Worm (Caenorhabditis elegans): ENCODE results near the gene pges-2.
A peak's percentile ranks its signal among the peaks of the same experiment; 100 is the strongest.

The pges-2 gene

DNA sequence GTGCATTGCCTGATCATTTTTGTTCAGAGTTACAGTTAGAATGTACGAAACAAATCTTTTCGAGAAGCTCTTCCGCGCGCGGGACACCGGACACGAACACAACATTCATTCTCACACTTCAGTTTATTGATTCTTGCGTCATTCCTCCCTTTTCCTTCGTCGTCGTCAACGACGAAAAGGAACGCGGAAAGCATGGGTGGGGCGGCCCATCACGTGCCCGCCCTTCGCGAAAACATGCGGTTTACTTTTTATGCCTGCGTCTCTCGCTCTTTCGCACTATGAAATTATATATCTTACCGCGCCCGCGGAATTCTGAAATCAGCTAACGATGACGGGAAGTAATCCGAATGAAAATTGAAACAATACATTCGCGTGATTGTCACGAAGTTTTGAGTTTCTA, 13.0 kb upstream of the pges-2 start (continued):
- TF ChIP-seq swsn-7 (tag; optimal IDR thresholded peaks at IDR 0.05) (peak; percentile 34), lir-3 (tag; optimal IDR thresholded peaks at IDR 0.05; ENCODE audit: poor library complexity) (no peak), unc-98 (GFP tag; IDR thresholded peaks at IDR 0.05) (no peak), skn-1 (tag; optimal IDR thresholded peaks at IDR 0.05) (no peak), ztf-4 (tag; optimal IDR thresholded peaks at IDR 0.05) (peak; percentile 36), nhr-12 (tag; optimal IDR thresholded peaks at IDR 0.05) (no peak), pqm-1 (tag; optimal IDR thresholded peaks at IDR 0.05) (no peak), lsy-2 (tag; optimal IDR thresholded peaks at IDR 0.05) (peak; percentile 12 to 28), xbp-1 (tag; optimal IDR thresholded peaks at IDR 0.05) (peak; percentile 12), lin-13 (GFP tag; optimal IDR thresholded peaks at IDR 0.05) (no peak), jun-1 (tag; optimal IDR thresholded peaks at IDR 0.05) (no peak), hlh-17 (GFP tag; optimal IDR thresholded peaks at IDR 0.05; ENCODE audit: borderline replicate concordance) (no peak), lin-35 (GFP tag; optimal IDR thresholded peaks at IDR 0.05) (peak; percentile 9 to 67), snpc-4 (tag; optimal IDR thresholded peaks at IDR 0.05) (no peak), ceh-90 (tag; optimal IDR thresholded peaks at IDR 0.05) (no peak), egl-13 (tag; optimal IDR thresholded peaks at IDR 0.05) (peak; percentile 40), mdl-1 (tag; optimal IDR thresholded peaks at IDR 0.05) (peak in 1 of 2 experiments; percentile 65), ama-1 (optimal IDR thresholded peaks at IDR 0.05) (no peak), C34B4.2 (tag; optimal IDR thresholded peaks at IDR 0.05) (no peak), F16B12.6 (tag; optimal IDR thresholded peaks at IDR 0.05) (no peak), pax-3 (tag; optimal IDR thresholded peaks at IDR 0.05) (peak; percentile 51), mep-1 (tag; optimal IDR thresholded peaks at IDR 0.05) (peak; percentile 65), dpl-1 (GFP tag; optimal IDR thresholded peaks at IDR 0.05) (peak; percentile 12 to 24 (median 16)), mef-2 (tag; optimal IDR thresholded peaks at IDR 0.05) (no peak), sox-4 (tag; optimal IDR thresholded peaks at IDR 0.05) (no peak), mab-9 (GFP tag; IDR thresholded peaks at IDR 0.05) (no peak), nhr-237 (tag; optimal IDR thresholded peaks at IDR 0.05) (no peak), tlp-1 (tag; optimal IDR thresholded peaks at IDR 0.05) (no peak), ets-5 (GFP tag; IDR thresholded peaks at IDR 0.05) (no peak), hpl-2 (GFP tag; optimal IDR thresholded peaks at IDR 0.05) (no peak), ceh-63 (GFP tag; optimal IDR thresholded peaks at IDR 0.05) (no peak), nhr-84 (tag; optimal IDR thresholded peaks at IDR 0.05) (no peak), nhr-20 (tag; optimal IDR thresholded peaks at IDR 0.05) (peak; percentile 60), ces-1 (GFP tag; optimal IDR thresholded peaks at IDR 0.05) (no peak), sup-37 (GFP tag; optimal IDR thresholded peaks at IDR 0.05) (no peak), dsc-1 (tag; optimal IDR thresholded peaks at IDR 0.05) (peak; percentile 11), C04F5.9 (tag; optimal IDR thresholded peaks at IDR 0.05) (no peak), fkh-8 (tag; optimal IDR thresholded peaks at IDR 0.05) (no peak), elt-3 (tag; optimal IDR thresholded peaks at IDR 0.05) (peak in 1 of 6 experiments; percentile 48), lin-15B (tag; optimal IDR thresholded peaks at IDR 0.05) (no peak), unc-30 (tag; optimal IDR thresholded peaks at IDR 0.05) (no peak), nhr-28 (tag; optimal IDR thresholded peaks at IDR 0.05) (no peak), efl-3 (GFP tag; optimal IDR thresholded peaks at IDR 0.05) (no peak), nhr-71 (tag; optimal IDR thresholded peaks at IDR 0.05) (peak; percentile 74), nhr-76 (tag; optimal IDR thresholded peaks at IDR 0.05) (no peak), unc-62 (GFP tag; optimal IDR thresholded peaks at IDR 0.05) (no peak), nhr-77 (tag; optimal IDR thresholded peaks at IDR 0.05) (no peak), fkh-10 (GFP tag; optimal IDR thresholded peaks at IDR 0.05) (peak; percentile 8), irx-1 (tag; optimal IDR thresholded peaks at IDR 0.05) (no peak), nhr-19 (GFP tag; conservative IDR thresholded peaks at IDR 0.05) (peak; percentile 46)
